Worm (Caenorhabditis elegans) whole organism, young adult: ENCODE data around the gene T20B3.14.

Experiments used
- B0019.2 ChIP-seq: fragments of 200-800 bp; sonication (Bioruptor generic); conservative IDR thresholded peaks from 2 replicates; pipeline ENCODE4 v1.3.6; 2022; ENCODE audit warnings: missing genetic modification reagents, missing genetic modification characterization, missing compliant biosample characterization
- B0261.1 ChIP-seq: sonication (generic microtip); optimal IDR thresholded peaks from 2 replicates; lab custom pipeline; 2016; ENCODE audit warnings: mild to moderate bottlenecking, missing genetic modification characterization, moderate library complexity, missing compliant biosample characterization
- B0336.3 ChIP-seq: fragments of 200-800 bp; sonication (Bioruptor generic); IDR thresholded peaks from 2 replicates; pipeline ENCODE4 v1.3.6; 2022; ENCODE audit warnings: missing genetic modification characterization, missing compliant biosample characterization
- C06A6.2 ChIP-seq: fragments of 200-800 bp; sonication (Bioruptor generic); conservative IDR thresholded peaks from 2 replicates; pipeline ENCODE4 v1.3.6; 2022; ENCODE audit warnings: missing genetic modification characterization, missing compliant biosample characterization
- D2030.7 ChIP-seq: fragments of 200-800 bp; sonication (Bioruptor generic); IDR thresholded peaks from 2 replicates; pipeline ENCODE4 v1.3.6; 2022; ENCODE audit warnings: missing genetic modification reagents, missing genetic modification characterization, missing compliant biosample characterization
- F23B12.7 ChIP-seq: sonication (generic microtip); optimal IDR thresholded peaks from 2 replicates; lab custom pipeline; 2017; ENCODE audit warnings: missing genetic modification characterization, mild to moderate bottlenecking, missing compliant biosample characterization, antibody characterized with exemption, moderate library complexity; ENCODE audit not compliant: insufficient read depth
- F49E8.2 ChIP-seq: sonication (generic microtip); optimal IDR thresholded peaks from 3 replicates; lab custom pipeline; 2017; ENCODE audit warnings: missing genetic modification characterization, mild to moderate bottlenecking, missing compliant biosample characterization, antibody characterized with exemption, moderate library complexity; ENCODE audit not compliant: insufficient read depth
- K11D2.4 ChIP-seq: fragments of 200-800 bp; sonication (Bioruptor generic); IDR thresholded peaks from 2 replicates; pipeline ENCODE4 v1.3.6; 2022; ENCODE audit warnings: missing genetic modification reagents, missing genetic modification characterization, missing compliant biosample characterization
- T26A5.8 ChIP-seq: sonication (generic microtip); optimal IDR thresholded peaks from 2 replicates; lab custom pipeline; 2016; ENCODE audit warnings: missing genetic modification characterization, missing compliant biosample characterization
- Y95B8A.8 ChIP-seq: fragments of 200-800 bp; sonication (Bioruptor generic); IDR thresholded peaks from 2 replicates; pipeline ENCODE4 v1.3.6; 2022; ENCODE audit warnings: missing genetic modification reagents, missing genetic modification characterization, missing compliant biosample characterization
- attf-3 ChIP-seq: fragments of 200-800 bp; sonication (Bioruptor generic); conservative IDR thresholded peaks from 2 replicates; pipeline ENCODE4 v1.3.6; 2022; ENCODE audit warnings: missing genetic modification reagents, missing genetic modification characterization, missing compliant biosample characterization
- attf-6 ChIP-seq: fragments of 200-800 bp; sonication (Bioruptor generic); IDR thresholded peaks from 2 replicates; pipeline ENCODE4 v1.3.6; 2022; ENCODE audit warnings: missing genetic modification reagents, missing genetic modification characterization, missing compliant biosample characterization
- ccch-3 ChIP-seq: fragments of 200-800 bp; sonication (Bioruptor generic); optimal IDR thresholded peaks from 2 replicates; lab custom pipeline; 2018; ENCODE audit warnings: mild to moderate bottlenecking, missing genetic modification characterization, missing compliant biosample characterization
- cebp-1 ChIP-seq, 2 experiments: fragments of 200-800 bp in 1 of 2; sonication (Bioruptor generic) in 1 of 2; sonication (generic microtip) in 1 of 2; IDR thresholded peaks in 1 of 2; optimal IDR thresholded peaks in 1 of 2; 2 replicates each; pipeline versions ENCODE4 v1.3.6 to Lab custom; 2017 to 2022; ENCODE audit warnings: missing compliant biosample characterization in 2 of 2, missing genetic modification characterization in 2 of 2, mild to moderate bottlenecking in 1 of 2, missing genetic modification reagents in 1 of 2, moderate library complexity in 1 of 2
- ceh-100 ChIP-seq: fragments of 200-800 bp; sonication (Bioruptor generic); IDR thresholded peaks from 2 replicates; pipeline ENCODE4 v1.3.6; 2022; ENCODE audit warnings: missing genetic modification reagents, missing genetic modification characterization, missing compliant biosample characterization
- ceh-40 ChIP-seq: fragments of 200-800 bp; sonication (Bioruptor generic); IDR thresholded peaks from 2 replicates; pipeline ENCODE4 v1.3.6; 2022; ENCODE audit warnings: missing genetic modification characterization, missing compliant biosample characterization
- ceh-58 ChIP-seq: fragments of 200-800 bp; sonication (Bioruptor generic); IDR thresholded peaks from 2 replicates; pipeline ENCODE4 v1.3.6; 2022; ENCODE audit warnings: missing genetic modification characterization, missing compliant biosample characterization
- ceh-91 ChIP-seq: fragments of 200-800 bp; sonication (Bioruptor generic); IDR thresholded peaks from 2 replicates; pipeline ENCODE4 v1.3.6; 2022; ENCODE audit warnings: missing genetic modification reagents, missing genetic modification characterization, missing compliant biosample characterization
- dox-1 ChIP-seq: fragments of 200-800 bp; sonication (Bioruptor generic); IDR thresholded peaks from 2 replicates; pipeline ENCODE4 v1.3.6; 2022; ENCODE audit warnings: missing genetic modification reagents, missing genetic modification characterization, missing compliant biosample characterization
- efl-1 ChIP-seq: fragments of 150-350 bp; optimal IDR thresholded peaks from 2 replicates; lab custom pipeline; 2014; ENCODE audit warnings: missing biosample characterization, missing genetic modification reagents, missing genetic modification characterization
- egl-18 ChIP-seq: fragments of 200-800 bp; sonication (Bioruptor generic); IDR thresholded peaks from 2 replicates; pipeline ENCODE4 v1.3.6; 2022; ENCODE audit warnings: missing genetic modification reagents, missing genetic modification characterization, missing compliant biosample characterization
- egl-44 ChIP-seq: fragments of 200-800 bp; sonication (Bioruptor generic); IDR thresholded peaks from 2 replicates; pipeline ENCODE4 v1.3.6; 2022; ENCODE audit warnings: missing genetic modification reagents, missing genetic modification characterization, missing compliant biosample characterization
- ekl-4 ChIP-seq: fragments of 200-800 bp; sonication (Bioruptor generic); IDR thresholded peaks from 2 replicates; pipeline ENCODE4 v1.3.6; 2022; ENCODE audit warnings: missing genetic modification reagents, missing genetic modification characterization, missing compliant biosample characterization
- gei-17 ChIP-seq: fragments of 200-800 bp; sonication (Bioruptor generic); optimal IDR thresholded peaks from 2 replicates; lab custom pipeline; 2018; ENCODE audit warnings: mild to moderate bottlenecking, missing genetic modification characterization, missing compliant biosample characterization
- hmg-20 ChIP-seq: fragments of 200-800 bp; sonication (Bioruptor generic); IDR thresholded peaks from 2 replicates; pipeline ENCODE4 v1.3.6; 2022; ENCODE audit warnings: missing genetic modification reagents, missing genetic modification characterization, missing compliant biosample characterization
- hrde-1 ChIP-seq: sonication (generic microtip); optimal IDR thresholded peaks from 2 replicates; lab custom pipeline; 2016; ENCODE audit warnings: missing genetic modification characterization, mild to moderate bottlenecking, missing compliant biosample characterization, moderate library complexity, missing genotype, missing genetic modification reagents, borderline replicate concordance
- lin-35 ChIP-seq, 3 experiments: fragments of 150-350 bp in 2 of 3; sonication (generic microtip) in 1 of 3; optimal IDR thresholded peaks; 2 replicates each; lab custom pipeline; 2014 to 2018; ENCODE audit warnings: missing biosample characterization in 3 of 3, missing genetic modification characterization in 3 of 3, missing genetic modification reagents in 3 of 3
- lin-40 ChIP-seq: sonication (generic microtip); optimal IDR thresholded peaks from 2 replicates; lab custom pipeline; 2016; ENCODE audit warnings: missing genetic modification characterization, mild to moderate bottlenecking, missing compliant biosample characterization, missing genotype, missing genetic modification reagents
- lin-54 ChIP-seq: fragments of 200-800 bp; sonication (Bioruptor generic); optimal IDR thresholded peaks from 2 replicates; lab custom pipeline; 2018; ENCODE audit warnings: mild to moderate bottlenecking, missing genetic modification characterization, missing compliant biosample characterization
- lsl-1 ChIP-seq: fragments of 200-800 bp; sonication (Bioruptor generic); optimal IDR thresholded peaks from 2 replicates; lab custom pipeline; 2018; ENCODE audit warnings: mild to moderate bottlenecking, missing genetic modification characterization, moderate library complexity, missing compliant biosample characterization
- madf-10 ChIP-seq: sonication (generic microtip); optimal IDR thresholded peaks from 2 replicates; lab custom pipeline; 2016; ENCODE audit warnings: mild to moderate bottlenecking, missing genetic modification characterization, missing compliant biosample characterization
- madf-6 ChIP-seq: fragments of 200-800 bp; sonication (Bioruptor generic); IDR thresholded peaks from 2 replicates; pipeline ENCODE4 v1.3.6; 2022; ENCODE audit warnings: missing genetic modification reagents, missing genetic modification characterization, missing compliant biosample characterization
- madf-8 ChIP-seq: fragments of 200-800 bp; sonication (Bioruptor generic); conservative IDR thresholded peaks from 2 replicates; pipeline ENCODE4 v1.3.6; 2022; ENCODE audit warnings: missing genetic modification reagents, missing genetic modification characterization, missing compliant biosample characterization
- mes-4 ChIP-seq: sonication (generic microtip); optimal IDR thresholded peaks from 2 replicates; lab custom pipeline; 2016; ENCODE audit warnings: missing genotype, missing genetic modification characterization, missing compliant biosample characterization
- nfya-2 ChIP-seq: fragments of 200-800 bp; sonication (Bioruptor generic); IDR thresholded peaks from 2 replicates; pipeline ENCODE4 v1.3.6; 2022; ENCODE audit warnings: missing genetic modification reagents, missing genetic modification characterization, missing compliant biosample characterization
- nfyb-1 ChIP-seq: fragments of 200-800 bp; sonication (Bioruptor generic); IDR thresholded peaks from 2 replicates; pipeline ENCODE4 v1.3.6; 2022; ENCODE audit warnings: missing genetic modification reagents, missing genetic modification characterization, missing compliant biosample characterization
- nhr-27 ChIP-seq: fragments of 200-800 bp; sonication (Bioruptor generic); optimal IDR thresholded peaks from 2 replicates; lab custom pipeline; 2018; ENCODE audit warnings: mild to moderate bottlenecking, missing genetic modification characterization, moderate library complexity, missing compliant biosample characterization
- pbrm-1 ChIP-seq: fragments of 200-800 bp; sonication (Bioruptor generic); IDR thresholded peaks from 2 replicates; pipeline ENCODE4 v1.3.6; 2022; ENCODE audit warnings: missing genetic modification reagents, missing genetic modification characterization, missing compliant biosample characterization
- rcor-1 ChIP-seq: fragments of 200-800 bp; sonication (Bioruptor generic); IDR thresholded peaks from 2 replicates; pipeline ENCODE4 v1.3.6; 2022; ENCODE audit warnings: missing genetic modification reagents, missing genetic modification characterization, missing compliant biosample characterization
- snpc-3.4 ChIP-seq: sonication (generic microtip); optimal IDR thresholded peaks from 2 replicates; lab custom pipeline; 2017; ENCODE audit warnings: missing genetic modification characterization, mild to moderate bottlenecking, missing compliant biosample characterization, antibody characterized with exemption, moderate library complexity, missing genotype, missing genetic modification reagents
- snpc-4 ChIP-seq, 5 experiments: fragments of 150-350 bp in 1 of 5; sonication (generic microtip) in 4 of 5; optimal IDR thresholded peaks; 2 replicates each; lab custom pipeline; 2014 to 2018; ENCODE audit warnings: missing genetic modification characterization in 5 of 5, missing biosample characterization in 3 of 5, antibody characterized with exemption in 2 of 5, mild to moderate bottlenecking in 2 of 5, missing compliant biosample characterization in 2 of 5, missing genotype in 2 of 5, moderate library complexity in 2 of 5, missing genetic modification reagents in 1 of 5
- sptf-2 ChIP-seq: fragments of 200-800 bp; sonication (Bioruptor generic); optimal IDR thresholded peaks from 2 replicates; lab custom pipeline; 2018; ENCODE audit warnings: mild to moderate bottlenecking, missing genetic modification characterization, missing compliant biosample characterization
- xnd-1 ChIP-seq: sonication (generic microtip); optimal IDR thresholded peaks from 2 replicates; lab custom pipeline; 2016; ENCODE audit warnings: missing genotype, missing genetic modification reagents, missing genetic modification characterization, missing compliant biosample characterization
- ztf-18 ChIP-seq: sonication (generic microtip); optimal IDR thresholded peaks from 2 replicates; lab custom pipeline; 2016; ENCODE audit warnings: missing genotype, mild to moderate bottlenecking, missing genetic modification characterization, missing compliant biosample characterization
- ztf-22 ChIP-seq: fragments of 200-800 bp; sonication (Bioruptor generic); optimal IDR thresholded peaks from 2 replicates; lab custom pipeline; 2018; ENCODE audit warnings: mild to moderate bottlenecking, missing genetic modification characterization, moderate library complexity, missing compliant biosample characterization
- ztf-6 ChIP-seq: fragments of 200-800 bp; sonication (Bioruptor generic); IDR thresholded peaks from 2 replicates; pipeline ENCODE4 v1.3.6; 2022; ENCODE audit warnings: missing genetic modification reagents, missing genetic modification characterization, missing compliant biosample characterization

Gene T20B3.14

ce11 chrV:16794828-16795354 lies 26.2 kb downstream of the T20B3.14 start, which contains the start of the genes ctps-1 and pus-1 (continued):
- TF ChIP-seq F23B12.7 (no peak), rcor-1 (GFP tag; lab: Robert Waterston, UW) (peak; percentile 80), T26A5.8 (tag; lab: Kevin White, UChicago) (no peak), B0336.3 (peak; percentile 61), nhr-27 (tag; lab: Kevin White, UChicago) (no peak), ceh-100 (GFP tag; lab: Robert Waterston, UW) (0 out of 2 replicates have a peak, but pooled peaks have one; percentile 21), K11D2.4 (GFP tag; lab: Robert Waterston, UW) (0 out of 2 replicates have a peak, but pooled peaks have one; percentile 22), hrde-1 (no peak), snpc-3.4 (tag; lab: Kevin White, UChicago) (peak; percentile 72), snpc-4 (GFP tag; optimal IDR thresholded peaks at IDR 0.05; lab: Kevin White, UChicago) (peak; percentile 31), snpc-4 (tag; optimal IDR thresholded peaks at IDR 0.05; lab: Kevin White, UChicago) (peak; percentile 21 to 83 (median 52)), ccch-3 (no peak), ceh-91 (no peak), mes-4 (tag; lab: Kevin White, UChicago) (no peak), ceh-58 (no peak), nfya-2 (GFP tag; lab: Robert Waterston, UW) (no peak), lin-40 (tag; lab: Kevin White, UChicago) (peak; percentile 69), madf-8 (GFP tag; lab: Robert Waterston, UW) (peak; percentile 71), attf-3 (no peak), gei-17 (no peak), dox-1 (GFP tag; lab: Robert Waterston, UW) (peak; percentile 70), xnd-1 (tag; lab: Kevin White, UChicago) (peak; percentile 70), egl-44 (GFP tag; lab: Robert Waterston, UW) (no peak), ztf-6 (no peak), pbrm-1 (GFP tag; lab: Robert Waterston, UW) (peak; percentile 80; the same call in 1 of the 2 replicates), madf-6 (peak; percentile 90), madf-10 (tag; lab: Kevin White, UChicago) (no peak), hmg-20 (GFP tag; lab: Robert Waterston, UW) (peak; percentile 45; the same call in 1 of the 2 replicates), egl-18 (GFP tag; lab: Robert Waterston, UW) (no peak), B0019.2 (GFP tag; lab: Robert Waterston, UW) (no peak), B0261.1 (no peak), lin-54 (GFP tag; lab: Kevin White, UChicago) (peak; percentile 77), cebp-1 (GFP tag; IDR thresholded peaks at IDR 0.05; lab: Robert Waterston, UW) (no peak), cebp-1 (tag; optimal IDR thresholded peaks at IDR 0.05; lab: Kevin White, UChicago) (peak; percentile 72), Y95B8A.8 (no peak), ztf-22 (GFP tag; lab: Kevin White, UChicago) (no peak), ekl-4 (GFP tag; lab: Robert Waterston, UW) (peak; percentile 44; the same call in 1 of the 2 replicates), ztf-18 (tag; lab: Kevin White, UChicago) (peak; percentile 95), ceh-40 (GFP tag; lab: Robert Waterston, UW) (no peak), nfyb-1 (0 out of 2 replicates have a peak, but pooled peaks have one; percentile 40), F49E8.2 (peak; percentile 38), C06A6.2 (no peak), sptf-2 (GFP tag; lab: Kevin White, UChicago) (no peak), lin-35 (GFP tag; optimal IDR thresholded peaks at IDR 0.05; lab: Kevin White, UChicago) (peak in 1 of 3 experiments; percentile 69), lsl-1 (GFP tag; lab: Kevin White, UChicago) (peak; percentile 68), D2030.7 (GFP tag; lab: Robert Waterston, UW) (peak; percentile 72), attf-6 (GFP tag; lab: Robert Waterston, UW) (peak; percentile 85), efl-1 (GFP tag; lab: Kevin White, UChicago) (peak; percentile 80)
